Worm (Caenorhabditis elegans) whole organism, L4 larva: ENCODE results near the gene srh-27.

Experiments
- F49E8.2 ChIP-seq: sonication (generic microtip); optimal IDR thresholded peaks from 2 replicates; lab custom pipeline; 2016; ENCODE audit warnings: missing compliant biosample characterization, mild to moderate bottlenecking, missing genetic modification characterization, borderline replicate concordance
- R02D3.7 ChIP-seq: fragments of 150-350 bp; sonication (generic microtip); optimal IDR thresholded peaks from 3 replicates; lab custom pipeline; 2014; ENCODE audit warnings: missing biosample characterization, missing genetic modification characterization
- Y105C5A.15 ChIP-seq: fragments of 200-800 bp; sonication (Bioruptor generic); IDR thresholded peaks from 2 replicates; pipeline ENCODE4 v1.3.6; 2022; ENCODE audit warnings: missing genetic modification characterization, missing compliant biosample characterization
- Y48G9A.11 ChIP-seq: fragments of 200-800 bp; sonication (Bioruptor generic); IDR thresholded peaks from 2 replicates; pipeline ENCODE4 v1.3.6; 2022; ENCODE audit warnings: missing genetic modification reagents, missing genetic modification characterization, missing compliant biosample characterization
- ZK546.5 ChIP-seq, 2 experiments: sonication (generic microtip); optimal IDR thresholded peaks; 2 replicates each; lab custom pipeline; 2017; ENCODE audit warnings: missing biosample characterization in 2 of 2, missing genetic modification characterization in 2 of 2
- aha-1 ChIP-seq: fragments of 150-350 bp; peaks from one replicate; lab custom pipeline; 2014; ENCODE audit warnings: missing biosample characterization, missing genetic modification characterization
- attf-4 ChIP-seq: sonication (generic microtip); optimal IDR thresholded peaks from 3 replicates; lab custom pipeline; 2017; ENCODE audit warnings: missing biosample characterization, missing genetic modification characterization
- ceh-62 ChIP-seq: sonication (generic microtip); optimal IDR thresholded peaks from 2 replicates; lab custom pipeline; 2017; ENCODE audit warnings: missing biosample characterization, missing genetic modification characterization
- ctbp-1 ChIP-seq: fragments of 200-800 bp; sonication (Bioruptor generic); IDR thresholded peaks from 2 replicates; pipeline ENCODE4 v1.3.6; 2022; ENCODE audit warnings: missing genetic modification reagents, missing genetic modification characterization, missing compliant biosample characterization
- daf-16 ChIP-seq, 3 experiments: sonication (generic microtip); optimal IDR thresholded peaks; 2 replicates each; lab custom pipeline; 2016 to 2017; ENCODE audit warnings: missing genetic modification characterization in 3 of 3, missing genetic modification reagents in 3 of 3, mild to moderate bottlenecking in 2 of 3, missing compliant biosample characterization in 2 of 3, missing biosample characterization in 1 of 3, moderate library complexity in 1 of 3
- daf-19 ChIP-seq: fragments of 200-800 bp; sonication (Bioruptor generic); conservative IDR thresholded peaks from 2 replicates; pipeline ENCODE4 v1.3.6; 2022; ENCODE audit warnings: missing genetic modification characterization, missing compliant biosample characterization
- dmd-8 ChIP-seq: fragments of 200-800 bp; sonication (Bioruptor generic); IDR thresholded peaks from 2 replicates; pipeline ENCODE4 v1.3.6; 2022; ENCODE audit warnings: missing genetic modification characterization, missing compliant biosample characterization
- dmd-9 ChIP-seq: fragments of 200-800 bp; sonication (Bioruptor generic); IDR thresholded peaks from 2 replicates; pipeline ENCODE4 v1.3.6; 2022; ENCODE audit warnings: missing genetic modification reagents, missing genetic modification characterization, missing compliant biosample characterization
- duxl-1 ChIP-seq: sonication (generic microtip); optimal IDR thresholded peaks from 2 replicates; lab custom pipeline; 2016; ENCODE audit warnings: mild to moderate bottlenecking, missing genetic modification characterization, moderate library complexity, missing compliant biosample characterization; ENCODE audit not compliant: poor library complexity
- egl-27 ChIP-seq: sonication (generic microtip); optimal IDR thresholded peaks from 3 replicates; lab custom pipeline; 2017; ENCODE audit warnings: missing biosample characterization, missing genetic modification reagents, missing genetic modification characterization
- fkh-10 ChIP-seq: fragments of 150-350 bp; optimal IDR thresholded peaks from 2 replicates; lab custom pipeline; 2014; ENCODE audit warnings: missing biosample characterization, missing genetic modification reagents, missing genetic modification characterization
- hmg-1.1 ChIP-seq: fragments of 200-800 bp; sonication (Bioruptor generic); IDR thresholded peaks from 2 replicates; pipeline ENCODE4 v1.3.6; 2022; ENCODE audit warnings: missing genetic modification reagents, missing genetic modification characterization, missing compliant biosample characterization
- lin-38 ChIP-seq: fragments of 200-800 bp; sonication (Bioruptor generic); IDR thresholded peaks from 2 replicates; pipeline ENCODE4 v1.3.6; 2022; ENCODE audit warnings: missing genetic modification reagents, missing genetic modification characterization, missing compliant biosample characterization
- lin-39 ChIP-seq: fragments of 150-350 bp; optimal IDR thresholded peaks from 2 replicates; lab custom pipeline; 2014; ENCODE audit warnings: missing biosample characterization, missing genetic modification reagents, missing genetic modification characterization
- lir-3 ChIP-seq: sonication (generic microtip); optimal IDR thresholded peaks from 2 replicates; lab custom pipeline; 2016; ENCODE audit warnings: mild to moderate bottlenecking, missing genetic modification characterization, missing compliant biosample characterization
- madf-9 ChIP-seq: fragments of 200-800 bp; sonication (Bioruptor generic); conservative IDR thresholded peaks from 2 replicates; pipeline ENCODE4 v1.3.6; 2022; ENCODE audit warnings: missing genetic modification reagents, missing genetic modification characterization, missing compliant biosample characterization
- mdl-1 ChIP-seq, 2 experiments: fragments of 150-350 bp in 1 of 2; sonication (generic microtip) in 1 of 2; optimal IDR thresholded peaks; 2 replicates each; lab custom pipeline; 2014 to 2017; ENCODE audit warnings: missing biosample characterization in 2 of 2, missing genetic modification characterization in 2 of 2
- nhr-11 ChIP-seq: fragments of 150-350 bp; optimal IDR thresholded peaks from 2 replicates; lab custom pipeline; 2014; ENCODE audit warnings: missing biosample characterization, missing genetic modification characterization
- nhr-111 ChIP-seq: fragments of 200-800 bp; sonication (Bioruptor generic); optimal IDR thresholded peaks from 2 replicates; lab custom pipeline; 2018; ENCODE audit warnings: mild to moderate bottlenecking, missing genetic modification characterization, missing compliant biosample characterization
- nhr-6 ChIP-seq: fragments of 150-350 bp; optimal IDR thresholded peaks from 2 replicates; lab custom pipeline; 2014; ENCODE audit warnings: missing biosample characterization, missing genetic modification characterization
- nhr-77 ChIP-seq: fragments of 150-350 bp; optimal IDR thresholded peaks from 2 replicates; lab custom pipeline; 2014; ENCODE audit warnings: missing biosample characterization, missing genetic modification characterization
- pha-4 ChIP-seq, 2 experiments: fragments of 150-350 bp in 1 of 2; fragments of 200-800 bp in 1 of 2; sonication (Bioruptor generic) in 1 of 2; IDR thresholded peaks in 1 of 2; optimal IDR thresholded peaks in 1 of 2; 2 replicates each; pipeline versions ENCODE4 v1.3.6 to Lab custom; 2014 to 2022; ENCODE audit warnings: missing genetic modification characterization in 2 of 2, missing genetic modification reagents in 2 of 2, missing biosample characterization in 1 of 2, missing compliant biosample characterization in 1 of 2
- sdz-12 ChIP-seq: fragments of 200-800 bp; sonication (Bioruptor generic); optimal IDR thresholded peaks from 2 replicates; lab custom pipeline; 2018; ENCODE audit warnings: mild to moderate bottlenecking, missing genetic modification characterization, missing compliant biosample characterization
- set-16 ChIP-seq: fragments of 200-800 bp; sonication (Bioruptor generic); IDR thresholded peaks from 2 replicates; pipeline ENCODE4 v1.3.6; 2022; ENCODE audit warnings: missing genetic modification reagents, missing genetic modification characterization, missing compliant biosample characterization
- tra-1 ChIP-seq: fragments of 200-800 bp; sonication (Bioruptor generic); IDR thresholded peaks from 2 replicates; pipeline ENCODE4 v1.3.6; 2022; ENCODE audit warnings: missing genetic modification reagents, missing genetic modification characterization, missing compliant biosample characterization
- unc-39 ChIP-seq: sonication (generic microtip); optimal IDR thresholded peaks from 2 replicates; lab custom pipeline; 2017; ENCODE audit warnings: missing biosample characterization, missing genetic modification characterization
- zfp-2 ChIP-seq: sonication (generic microtip); optimal IDR thresholded peaks from 2 replicates; lab custom pipeline; 2016; ENCODE audit warnings: mild to moderate bottlenecking, missing genetic modification characterization, missing compliant biosample characterization
- zfp-3 ChIP-seq: fragments of 200-800 bp; sonication (Bioruptor generic); conservative IDR thresholded peaks from 2 replicates; pipeline ENCODE4 v1.3.6; 2022; ENCODE audit warnings: missing genetic modification reagents, missing genetic modification characterization, missing compliant biosample characterization

srh-27 gene

DNA sequence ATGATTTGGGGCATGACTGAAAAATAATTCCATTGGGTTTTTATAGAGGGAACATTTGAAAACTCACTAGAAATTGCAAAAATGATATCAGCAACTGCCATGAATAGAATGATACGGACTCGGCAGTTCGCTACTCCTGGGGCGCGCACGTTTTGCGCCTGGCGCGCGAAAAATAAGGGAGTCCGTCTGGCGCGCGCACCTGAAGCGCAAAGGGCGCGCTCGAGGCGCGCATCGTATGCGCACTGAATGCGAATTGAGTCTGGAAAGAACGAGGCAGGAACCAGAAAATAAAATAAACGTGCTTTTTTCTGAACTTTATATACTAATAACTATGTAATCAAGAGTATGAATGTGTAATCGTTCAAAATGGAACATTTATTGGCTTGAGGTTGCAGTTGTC is 7.2 kb upstream of the srh-27 start, which contains the start of gene Y57A10C.10:
Gene Y57A10C.10 (minus strand): TSS at position 101 of the 400 bp plus-strand sequence.
- peak; percentile 12; the same call in 1 of the 2 replicates for TF ChIP-seq set-16 (GFP tag; lab: Robert Waterston, UW)
- TF ChIP-seq, all 104 proteins: peak for 1; not testable (repeated sequence) for 103

DNA sequence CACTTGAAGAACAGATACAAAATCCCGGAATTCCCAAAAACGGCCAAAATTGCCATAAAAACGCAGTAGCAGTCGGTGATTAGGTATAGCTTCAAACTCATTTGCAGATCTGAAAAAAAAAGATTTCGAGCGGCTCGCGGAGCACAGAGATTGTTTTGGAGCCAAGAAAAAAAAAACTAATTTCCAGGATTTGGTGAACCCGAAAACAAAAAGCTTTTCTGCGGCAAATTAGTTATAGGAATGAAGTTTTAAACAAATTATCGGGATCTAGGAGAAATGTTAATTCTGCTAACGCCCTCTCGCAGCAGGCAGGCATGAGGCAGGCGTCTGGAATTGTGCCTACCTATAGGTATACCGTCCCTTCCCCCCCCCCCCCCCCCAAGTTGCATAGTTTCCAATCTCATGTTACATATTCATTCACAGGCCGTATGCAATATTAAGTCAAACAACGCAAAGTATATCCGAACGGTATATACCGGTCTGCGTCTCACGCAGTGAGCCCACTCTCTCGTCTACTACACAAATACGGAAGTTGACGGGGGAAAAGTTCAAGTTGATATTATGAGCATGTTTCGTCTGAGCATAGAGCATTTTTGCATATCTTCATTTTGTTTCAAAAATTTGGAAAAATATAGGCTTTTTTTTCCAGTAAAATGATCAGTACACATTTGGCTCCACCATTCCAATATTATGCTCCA is 3.5 kb upstream of the srh-27 start, which contains the start of the genes W05H5.1 and pitr-6:
Gene W05H5.1 (minus strand): TSS at position 101 of the 698 bp plus-strand sequence.
Gene pitr-6 (plus strand): TSS at position 648 of the 698 bp plus-strand sequence.
- TF ChIP-seq attf-4 (tag; lab: Kevin White, UChicago) = no peak
- peak; percentile 55 for TF ChIP-seq aha-1 (tag; lab: Kevin White, UChicago)
- no peak for TF ChIP-seq pha-4 (GFP tag; IDR thresholded peaks at IDR 0.05; lab: Robert Waterston, UW)
- TF ChIP-seq pha-4 (tag; optimal IDR thresholded peaks at IDR 0.05; lab: Kevin White, UChicago) = no peak
- TF ChIP-seq, all 104 proteins: peak for 1

DNA sequence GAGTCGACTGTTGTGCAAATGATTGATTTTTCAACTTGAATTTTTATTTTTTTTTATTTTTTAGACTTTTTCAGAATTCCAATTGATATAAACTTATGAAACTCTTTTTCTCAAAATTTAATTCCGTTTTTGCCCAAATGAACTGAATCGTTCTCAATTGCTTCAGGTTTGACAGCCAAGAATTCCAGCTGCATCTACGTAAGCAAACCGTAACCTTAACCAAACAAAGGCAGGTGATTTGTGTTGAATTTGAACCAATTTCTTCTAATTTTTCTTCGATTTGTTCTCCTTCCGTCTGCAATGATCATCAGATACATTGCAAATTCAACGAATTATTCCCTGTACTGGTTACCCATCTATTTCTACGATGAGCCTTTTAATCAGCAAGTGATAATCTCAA is 1.5 kb downstream of the srh-27 start, which contains the start of gene sre-34:
Gene sre-34 (plus strand): TSS at position 301 of the 400 bp plus-strand sequence.
- TF ChIP-seq nhr-6 (tag; lab: Kevin White, UChicago) = no peak
- TF ChIP-seq dmd-9 = no peak
- TF ChIP-seq hmg-1.1 (GFP tag; lab: Robert Waterston, UW) = no peak
- TF ChIP-seq dmd-8 (GFP tag; lab: Robert Waterston, UW) = no peak
- TF ChIP-seq fkh-10 (GFP tag; lab: Kevin White, UChicago) = no peak
- TF ChIP-seq Y48G9A.11 (GFP tag; lab: Robert Waterston, UW) = no peak
- no peak for TF ChIP-seq unc-39 (tag; lab: Kevin White, UChicago)
- TF ChIP-seq zfp-3 (GFP tag; lab: Robert Waterston, UW) = no peak
- TF ChIP-seq F49E8.2 (tag; lab: Kevin White, UChicago) = no peak
- no peak for TF ChIP-seq ctbp-1 (GFP tag; lab: Robert Waterston, UW)
- no peak for TF ChIP-seq lir-3 (tag; lab: Kevin White, UChicago)
- TF ChIP-seq egl-27 = no peak
- TF ChIP-seq R02D3.7 (tag; lab: Kevin White, UChicago) = no peak
- no peak for TF ChIP-seq zfp-2 (tag; lab: Kevin White, UChicago)
- TF ChIP-seq nhr-111 (GFP tag; lab: Kevin White, UChicago) = no peak

DNA sequence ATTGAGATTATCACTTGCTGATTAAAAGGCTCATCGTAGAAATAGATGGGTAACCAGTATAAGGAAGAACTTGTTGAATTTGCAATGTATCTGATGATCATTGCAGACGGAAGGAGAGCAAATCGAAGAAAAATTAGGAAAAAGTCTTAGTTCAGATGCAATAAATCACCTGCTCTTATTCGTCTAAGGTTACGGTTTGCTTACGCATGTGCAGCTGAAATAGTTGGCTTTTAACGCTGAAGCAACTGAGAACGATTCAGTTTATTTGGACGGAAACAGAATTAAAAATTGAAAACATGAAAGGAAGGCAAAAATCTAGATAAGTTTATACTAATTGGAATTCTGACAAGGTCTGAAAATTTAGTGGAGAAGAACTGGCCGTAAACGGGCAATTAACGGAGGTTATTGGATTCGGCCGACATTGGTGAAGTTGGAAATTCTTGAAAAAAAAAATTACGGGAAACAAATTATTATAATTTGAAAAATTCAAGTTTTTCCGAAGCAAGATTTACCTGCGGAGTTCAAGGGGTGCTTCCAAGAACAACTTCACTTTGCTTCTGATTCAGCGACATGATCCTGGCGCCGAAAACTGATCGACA is 4.5 kb downstream of the srh-27 start, which contains the start of the genes sre-35 and sre-33:
Gene sre-35 (minus strand): TSS at position 101 of the 599 bp plus-strand sequence.
Gene sre-33 (plus strand): TSS at position 549 of the 599 bp plus-strand sequence.
- TF ChIP-seq daf-16 (GFP tag; optimal IDR thresholded peaks at IDR 0.05; lab: Kevin White, UChicago) (no peak), daf-16 (tag; optimal IDR thresholded peaks at IDR 0.05; lab: Kevin White, UChicago) (no peak), ceh-62 (tag; lab: Kevin White, UChicago) (no peak), aha-1 (tag; lab: Kevin White, UChicago) (peak; percentile 81)

DNA sequence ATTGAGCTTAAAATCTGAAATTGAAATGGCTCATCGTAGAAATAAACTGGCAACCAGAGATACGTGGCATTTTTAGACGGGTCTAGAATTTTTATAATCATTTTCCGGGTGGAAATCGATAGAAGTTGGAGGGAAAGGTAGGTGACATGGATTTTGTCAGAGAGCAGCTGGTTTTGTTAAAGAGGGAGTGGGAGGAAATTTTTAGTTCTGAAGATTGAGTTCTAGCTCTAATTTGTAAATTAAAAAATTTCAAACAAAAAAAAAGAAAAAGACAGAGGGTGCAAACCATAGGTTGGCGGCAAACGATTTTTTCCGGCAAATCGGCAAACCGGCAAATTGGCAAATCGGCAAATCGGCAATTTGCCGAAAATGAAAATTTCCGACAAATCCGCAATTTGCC is 8.3 kb downstream of the srh-27 start, which contains the start of gene sre-32:
Gene sre-32 (minus strand): TSS at position 101 of the 400 bp plus-strand sequence.
- no peak for TF ChIP-seq madf-9
- TF ChIP-seq Y105C5A.15 (GFP tag; lab: Robert Waterston, UW) = no peak
- no peak for TF ChIP-seq tra-1
- no peak for TF ChIP-seq zfp-3 (GFP tag; lab: Robert Waterston, UW)
- no peak for TF ChIP-seq lin-38 (GFP tag; lab: Robert Waterston, UW)
- no peak for TF ChIP-seq lin-39 (tag; lab: Kevin White, UChicago)
- no peak for TF ChIP-seq nhr-11 (tag; lab: Kevin White, UChicago)
- TF ChIP-seq ZK546.5 (tag; optimal IDR thresholded peaks at IDR 0.05; lab: Kevin White, UChicago) = no peak
- TF ChIP-seq mdl-1 (tag; optimal IDR thresholded peaks at IDR 0.05; lab: Kevin White, UChicago) = no peak
- no peak for TF ChIP-seq daf-19 (GFP tag; lab: Robert Waterston, UW)
- TF ChIP-seq sdz-12 (GFP tag; lab: Kevin White, UChicago) = no peak
- no peak for TF ChIP-seq duxl-1 (tag; lab: Kevin White, UChicago)
- no peak for TF ChIP-seq nhr-77
- TF ChIP-seq, all 104 proteins: peak for 0
